Worm (Caenorhabditis elegans): ENCODE results near the gene C26F1.1.

- TF ChIP-seq pha-4 (tag; optimal IDR thresholded peaks at IDR 0.05) (no peak), nhr-237 (tag; optimal IDR thresholded peaks at IDR 0.05) (no peak), bed-3 (GFP tag; optimal IDR thresholded peaks at IDR 0.05) (no peak), unc-62 (GFP tag; optimal IDR thresholded peaks at IDR 0.05) (no peak), elt-3 (tag; optimal IDR thresholded peaks at IDR 0.05) (no peak), lin-13 (tag; optimal IDR thresholded peaks at IDR 0.05) (no peak), ztf-11 (tag; optimal IDR thresholded peaks at IDR 0.05) (no peak)
Observed at ce11 chrV:7781511-7781910, 3.7 kb upstream of the C26F1.1 start, which contains the start of gene cyp-32A1.
